Fruit fly (Drosophila melanogaster) whole organism, embryonic: Measurements from ENCODE around the gene CG10660.

Experiments used
- Awh ChIP-seq: fragments of 200-800 bp; sonication (Bioruptor generic); IDR thresholded peaks from 2 replicates; pipeline ENCODE4, ENCODE4 v1.3.6; 2022; ENCODE audit warnings: missing biosample characterization, missing genetic modification characterization
- B-H2 ChIP-seq: fragments of 200-800 bp; sonication (Bioruptor generic); optimal IDR thresholded peaks from 2 replicates; lab custom pipeline; 2018; ENCODE audit warnings: missing biosample characterization, mild to moderate bottlenecking, missing genetic modification characterization
- Blimp-1 ChIP-seq: fragments of 200-800 bp; sonication (Bioruptor generic); optimal IDR thresholded peaks from 3 replicates; lab custom pipeline; 2018; ENCODE audit warnings: missing biosample characterization, missing genetic modification characterization, mild to moderate bottlenecking, moderate library complexity, missing genetic modification reagents
- C15 ChIP-seq: fragments of 200-800 bp; sonication (Bioruptor generic); IDR thresholded peaks from 3 replicates; pipeline ENCODE4 v1.3.6; 2022; ENCODE audit warnings: missing biosample characterization, missing genetic modification characterization
- CG12744 ChIP-seq: fragments of 200-800 bp; sonication (Bioruptor generic); optimal IDR thresholded peaks from 2 replicates; lab custom pipeline; 2016; ENCODE audit warnings: missing biosample characterization, missing genetic modification characterization
- CG13123 ChIP-seq: fragments of 200-800 bp; sonication (Bioruptor generic); optimal IDR thresholded peaks from 2 replicates; lab custom pipeline; 2016; ENCODE audit warnings: missing biosample characterization, missing genetic modification characterization
- CG16813 ChIP-seq: fragments of 200-800 bp; sonication (Bioruptor generic); IDR thresholded peaks from 3 replicates; pipeline ENCODE4 v1.3.6; 2022; ENCODE audit warnings: missing biosample characterization, missing genetic modification characterization; ENCODE audit not compliant: partially characterized antibody
- CG1832 ChIP-seq: fragments of 200-800 bp; sonication (Bioruptor generic); optimal IDR thresholded peaks from 2 replicates; lab custom pipeline; 2017; ENCODE audit warnings: missing biosample characterization, mild to moderate bottlenecking, missing genetic modification characterization, inconsistent platforms
- CG18599 ChIP-seq: fragments of 200-800 bp; sonication (Bioruptor generic); optimal IDR thresholded peaks from 3 replicates; lab custom pipeline; 2017; ENCODE audit warnings: missing biosample characterization, missing genetic modification characterization, mild to moderate bottlenecking, moderate library complexity, missing genetic modification reagents
- CG34224 ChIP-seq: fragments of 200-800 bp; sonication (Bioruptor generic); IDR thresholded peaks from 3 replicates; pipeline ENCODE4 v1.3.6; 2022; ENCODE audit warnings: missing biosample characterization, missing genetic modification characterization; ENCODE audit not compliant: partially characterized antibody
- CG43689 ChIP-seq: fragments of 200-800 bp; sonication (Bioruptor generic); IDR thresholded peaks from 2 replicates; pipeline ENCODE4 v1.3.6; 2022; ENCODE audit warnings: missing biosample characterization, missing genetic modification characterization
- CG5953 ChIP-seq: fragments of 200-800 bp; sonication (Bioruptor generic); IDR thresholded peaks from 2 replicates; pipeline ENCODE4 v1.3.6; 2022; ENCODE audit warnings: missing biosample characterization, missing genetic modification characterization
- CG6683 ChIP-seq: fragments of 200-800 bp; sonication (Bioruptor generic); optimal IDR thresholded peaks from 2 replicates; lab custom pipeline; 2017; ENCODE audit warnings: missing biosample characterization, mild to moderate bottlenecking, missing genetic modification characterization, missing genetic modification reagents
- CG6765 ChIP-seq: fragments of 200-800 bp; sonication (Bioruptor generic); optimal IDR thresholded peaks from 3 replicates; lab custom pipeline; 2017; ENCODE audit warnings: missing biosample characterization, mild to moderate bottlenecking, missing genetic modification characterization
- CG8290 ChIP-seq, 3 experiments: fragments of 200-800 bp; sonication (Bioruptor generic); optimal IDR thresholded peaks; 2 replicates each; lab custom pipeline; 2016 to 2019; ENCODE audit warnings: missing biosample characterization in 3 of 3, missing genetic modification characterization in 3 of 3, mild to moderate bottlenecking in 2 of 3, moderate library complexity in 1 of 3
- CG9876 ChIP-seq: fragments of 200-800 bp; sonication (Bioruptor generic); optimal IDR thresholded peaks from 2 replicates; lab custom pipeline; 2016; ENCODE audit warnings: missing biosample characterization, missing genetic modification characterization
- Camta ChIP-seq: fragments of 200-800 bp; sonication (Bioruptor generic); optimal IDR thresholded peaks from 2 replicates; lab custom pipeline; 2016; ENCODE audit warnings: missing biosample characterization, missing genetic modification characterization
- Dad ChIP-seq: fragments of 200-800 bp; sonication (Bioruptor generic); optimal IDR thresholded peaks from 3 replicates; lab custom pipeline; 2016; ENCODE audit warnings: missing biosample characterization, missing genetic modification characterization
- Dip2 ChIP-seq: fragments of 200-800 bp; sonication (Bioruptor generic); IDR thresholded peaks from 2 replicates; pipeline ENCODE4 v1.3.6; 2022; ENCODE audit warnings: missing biosample characterization, missing genetic modification characterization
- Hmx ChIP-seq: fragments of 200-800 bp; sonication (Bioruptor generic); optimal IDR thresholded peaks from 2 replicates; lab custom pipeline; 2016; ENCODE audit warnings: missing biosample characterization, missing genetic modification characterization
- Hr78 ChIP-seq, 2 experiments: fragments of 200-800 bp in 1 of 2; fragments of >200 bp in 1 of 2; sonication (Bioruptor generic) in 1 of 2; optimal IDR thresholded peaks; 2 replicates each; lab custom pipeline; 2017 to 2019; ENCODE audit warnings: missing biosample characterization in 2 of 2, missing genetic modification characterization in 2 of 2, mild to moderate bottlenecking in 1 of 2, moderate library complexity in 1 of 2
- Lim3 ChIP-seq: fragments of 200-800 bp; sonication (Bioruptor generic); IDR thresholded peaks from 2 replicates; pipeline ENCODE4 v1.3.6; 2022; ENCODE audit warnings: missing biosample characterization, missing genetic modification characterization
- Neu2 ChIP-seq: fragments of 200-800 bp; sonication (Bioruptor generic); optimal IDR thresholded peaks from 3 replicates; lab custom pipeline; 2016; ENCODE audit warnings: missing biosample characterization, missing genetic modification characterization, borderline replicate concordance
- Nf-YA ChIP-seq: fragments of 200-800 bp; sonication (Bioruptor generic); IDR thresholded peaks from 2 replicates; pipeline ENCODE4 v1.3.6; 2022; ENCODE audit warnings: missing biosample characterization, missing genetic modification characterization
- Rx ChIP-seq: fragments of 200-800 bp; sonication (Bioruptor generic); IDR thresholded peaks from 2 replicates; pipeline ENCODE4 v1.3.6; 2022; ENCODE audit warnings: missing biosample characterization, missing genetic modification characterization
- Six4 ChIP-seq: fragments of 200-800 bp; sonication (Bioruptor generic); optimal IDR thresholded peaks from 2 replicates; lab custom pipeline; 2016; ENCODE audit warnings: missing biosample characterization, missing genetic modification characterization
- abd-A ChIP-seq: fragments of 200-800 bp; sonication (Bioruptor generic); optimal IDR thresholded peaks from 3 replicates; lab custom pipeline; 2019; ENCODE audit warnings: missing biosample characterization, mild to moderate bottlenecking, missing genetic modification characterization, moderate library complexity
- cwo ChIP-seq: fragments of 200-800 bp; sonication (Bioruptor generic); optimal IDR thresholded peaks from 3 replicates; lab custom pipeline; 2017; ENCODE audit warnings: missing biosample characterization, missing genetic modification characterization, mild to moderate bottlenecking, moderate library complexity, missing genetic modification reagents
- emc ChIP-seq: fragments of 200-800 bp; sonication (Bioruptor generic); optimal IDR thresholded peaks from 2 replicates; lab custom pipeline; 2016; ENCODE audit warnings: missing biosample characterization, missing genetic modification characterization
- eyg ChIP-seq: fragments of 200-800 bp; sonication (Bioruptor generic); optimal IDR thresholded peaks from 3 replicates; lab custom pipeline; 2016; ENCODE audit warnings: missing biosample characterization, missing genetic modification characterization
- grau ChIP-seq: fragments of 200-800 bp; optimal IDR thresholded peaks from 3 replicates; lab custom pipeline; 2019; ENCODE audit warnings: missing biosample characterization, mild to moderate bottlenecking, missing genetic modification characterization, moderate library complexity
- hb ChIP-seq: fragments of 200-800 bp; sonication (Bioruptor generic); IDR thresholded peaks from 3 replicates; pipeline ENCODE4 v1.3.6; 2022; ENCODE audit warnings: missing biosample characterization, missing genetic modification characterization; ENCODE audit not compliant: partially characterized antibody
- hbn ChIP-seq: fragments of 200-800 bp; sonication (Bioruptor generic); IDR thresholded peaks from 2 replicates; pipeline ENCODE4 v1.3.6; 2022; ENCODE audit warnings: missing biosample characterization, missing genetic modification characterization; ENCODE audit not compliant: partially characterized antibody
- kni ChIP-seq: fragments of 200-800 bp; sonication (Bioruptor generic); optimal IDR thresholded peaks from 3 replicates; lab custom pipeline; 2017; ENCODE audit warnings: mild to moderate bottlenecking, missing biosample characterization, missing genetic modification reagents, missing genetic modification characterization
- luna ChIP-seq: fragments of 200-800 bp; sonication (Bioruptor generic); optimal IDR thresholded peaks from 2 replicates; lab custom pipeline; 2016; ENCODE audit warnings: missing biosample characterization, missing genetic modification characterization
- nerfin-2 ChIP-seq: fragments of 200-800 bp; sonication (Bioruptor generic); IDR thresholded peaks from 2 replicates; pipeline ENCODE4 v1.3.6; 2022; ENCODE audit warnings: missing biosample characterization, missing genetic modification characterization; ENCODE audit not compliant: partially characterized antibody
- oc ChIP-seq: fragments of 200-800 bp; sonication (Bioruptor generic); optimal IDR thresholded peaks from 2 replicates; lab custom pipeline; 2018; ENCODE audit warnings: missing biosample characterization, mild to moderate bottlenecking, missing genetic modification characterization, moderate library complexity
- pnt ChIP-seq: fragments of 200-800 bp; sonication (Bioruptor generic); optimal IDR thresholded peaks from 3 replicates; lab custom pipeline; 2016; ENCODE audit warnings: missing biosample characterization, missing genetic modification characterization
- prd ChIP-seq, 3 experiments: fragments of >200 bp in 2 of 3; fragments of 200-800 bp in 1 of 3; sonication (Bioruptor generic) in 1 of 3; optimal IDR thresholded peaks in 2 of 3; IDR thresholded peaks in 1 of 3; 2 replicates in 2 of 3; 3 replicates in 1 of 3; pipeline versions ENCODE4 v1.3.6 to Lab custom; 2017 to 2022; ENCODE audit warnings: missing biosample characterization in 1 of 3, missing genetic modification characterization in 1 of 3
- row ChIP-seq: fragments of 200-800 bp; sonication (Bioruptor generic); IDR thresholded peaks from 3 replicates; pipeline ENCODE4 v1.3.6; 2022; ENCODE audit warnings: missing biosample characterization, missing genetic modification characterization
- sd ChIP-seq: fragments of 200-800 bp; sonication (Bioruptor generic); optimal IDR thresholded peaks from 3 replicates; lab custom pipeline; 2018; ENCODE audit warnings: missing biosample characterization, mild to moderate bottlenecking, missing genetic modification characterization, moderate library complexity
- sim ChIP-seq: fragments of 200-800 bp; sonication (Bioruptor generic); IDR thresholded peaks from 2 replicates; pipeline ENCODE4 v1.3.6; 2022; ENCODE audit warnings: missing biosample characterization, missing genetic modification characterization
- sqz ChIP-seq: fragments of 200-800 bp; sonication (Bioruptor generic); optimal IDR thresholded peaks from 3 replicates; lab custom pipeline; 2018; ENCODE audit warnings: missing biosample characterization, mild to moderate bottlenecking, missing genetic modification characterization
- tup ChIP-seq: fragments of 200-800 bp; sonication (Bioruptor generic); optimal IDR thresholded peaks from 2 replicates; lab custom pipeline; 2016; ENCODE audit warnings: missing biosample characterization, mild to moderate bottlenecking, missing genetic modification characterization, moderate library complexity
- unc-4 ChIP-seq: fragments of 200-800 bp; sonication (Bioruptor generic); IDR thresholded peaks from 2 replicates; pipeline ENCODE4 v1.3.6; 2022; ENCODE audit warnings: missing biosample characterization, missing genetic modification characterization; ENCODE audit not compliant: partially characterized antibody
- usp ChIP-seq: fragments of >200 bp; optimal IDR thresholded peaks from 2 replicates; lab custom pipeline; 2017; ENCODE audit warnings: missing biosample characterization, missing genetic modification characterization
- vfl ChIP-seq: fragments of 200-800 bp; sonication (Bioruptor generic); optimal IDR thresholded peaks from 2 replicates; lab custom pipeline; 2016; ENCODE audit warnings: missing biosample characterization, missing genetic modification characterization
- vvl ChIP-seq: fragments of 200-800 bp; sonication (Bioruptor generic); IDR thresholded peaks from 2 replicates; pipeline ENCODE4 v1.3.6; 2022; ENCODE audit warnings: missing biosample characterization, missing genetic modification characterization

CG10660 gene

dm6 chr3L:12461953-12462352, 28.5 kb downstream of the CG10660 start:
- TF ChIP-seq row (GFP tag; lab: Robert Waterston, UW): 0 out of 3 replicates have a peak, but pooled peaks have one; percentile 23
- no peak for TF ChIP-seq cwo (GFP tag; lab: Kevin White, UChicago)
- TF ChIP-seq nerfin-2 (GFP tag; lab: Robert Waterston, UW): no peak
- TF ChIP-seq Dip2 (GFP tag; lab: Robert Waterston, UW): no peak
- TF ChIP-seq CG16813 (GFP tag; lab: Robert Waterston, UW): no peak
- peak; percentile 97 for TF ChIP-seq abd-A (tag; lab: Kevin White, UChicago)
- TF ChIP-seq vfl (GFP tag; lab: Kevin White, UChicago): no peak
- TF ChIP-seq CG6765: no peak
- TF ChIP-seq usp (GFP tag; lab: Kevin White, UChicago): no peak
- no peak for TF ChIP-seq Neu2 (GFP tag; lab: Kevin White, UChicago)
- peak; percentile 77 for TF ChIP-seq Blimp-1 (GFP tag; lab: Kevin White, UChicago)
- no peak for TF ChIP-seq CG18599
- peak; percentile 80 for TF ChIP-seq grau (tag; lab: Kevin White, UChicago)
- no peak for TF ChIP-seq luna (GFP tag; lab: Kevin White, UChicago)
- peak; percentile 10 for TF ChIP-seq kni
- no peak for TF ChIP-seq Hmx
- peak; percentile 16 for TF ChIP-seq sd
- TF ChIP-seq sqz (GFP tag; lab: Kevin White, UChicago): peak; percentile 61
- peak; percentile 87 for TF ChIP-seq Awh (GFP tag; lab: Robert Waterston, UW)
- TF ChIP-seq eyg (GFP tag; lab: Kevin White, UChicago): no peak
- TF ChIP-seq oc (tag; lab: Kevin White, UChicago): peak; percentile 76
- no peak for TF ChIP-seq Rx (GFP tag; lab: Robert Waterston, UW)
- no peak for TF ChIP-seq sim
- TF ChIP-seq unc-4 (GFP tag; lab: Robert Waterston, UW): no peak
- TF ChIP-seq vvl (GFP tag; lab: Robert Waterston, UW): 0 out of 2 replicates have a peak, but pooled peaks have one; percentile 27

- TF ChIP-seq Hr78 (GFP tag; optimal IDR thresholded peaks at IDR 0.05; lab: Kevin White, UChicago): peak in 1 of 2 experiments; percentile 74
- TF ChIP-seq CG12744 (GFP tag; lab: Kevin White, UChicago): no peak
- TF ChIP-seq Dad (GFP tag; lab: Kevin White, UChicago): no peak
- no peak for TF ChIP-seq emc
- TF ChIP-seq CG34224: no peak
- TF ChIP-seq C15 (GFP tag; lab: Robert Waterston, UW): no peak
- no peak for TF ChIP-seq CG5953 (GFP tag; lab: Robert Waterston, UW)
- no peak for TF ChIP-seq usp (GFP tag; lab: Kevin White, UChicago)
- peak; percentile 69 for TF ChIP-seq Camta (GFP tag; lab: Kevin White, UChicago)
- no peak for TF ChIP-seq CG6683 (GFP tag; lab: Kevin White, UChicago)
- no peak for TF ChIP-seq tup (GFP tag; lab: Kevin White, UChicago)
- TF ChIP-seq CG43689: no peak
- TF ChIP-seq CG8290 (GFP tag; optimal IDR thresholded peaks at IDR 0.05; lab: Kevin White, UChicago): peak; percentile 53
- no peak for TF ChIP-seq CG8290 (tag; optimal IDR thresholded peaks at IDR 0.05; lab: Kevin White, UChicago)
- TF ChIP-seq pnt (GFP tag; lab: Kevin White, UChicago): peak; percentile 22
- TF ChIP-seq CG13123 (GFP tag; lab: Kevin White, UChicago): peak; percentile 47
- peak; percentile 88 for TF ChIP-seq Six4 (GFP tag; lab: Kevin White, UChicago)
- TF ChIP-seq Lim3 (GFP tag; lab: Robert Waterston, UW): no peak
- TF ChIP-seq prd (optimal IDR thresholded peaks at IDR 0.05; lab: Kevin White, UChicago): no peak
- TF ChIP-seq prd (GFP tag; IDR thresholded peaks at IDR 0.05; lab: Robert Waterston, UW): peak; percentile 67; the same call in 2 of the 3 replicates
- TF ChIP-seq hb (GFP tag; lab: Robert Waterston, UW): no peak
- TF ChIP-seq Nf-YA (GFP tag; lab: Robert Waterston, UW): 0 out of 2 replicates have a peak, but pooled peaks have one; percentile 16
- no peak for TF ChIP-seq B-H2
- TF ChIP-seq CG1832: no peak
- no peak for TF ChIP-seq CG9876 (GFP tag; lab: Kevin White, UChicago)
- no peak for TF ChIP-seq hbn (GFP tag; lab: Robert Waterston, UW)
Measured at dm6 chr3L:12456916-12457662, 33.4 kb downstream of the CG10660 start.
